Worm (Caenorhabditis elegans) whole organism, mixed stage, embryonic: ENCODE measurements around the gene srab-3.

ENCODE experiments used
- M03D4.4 ChIP-seq: sonication (generic microtip); optimal IDR thresholded peaks from 2 replicates; lab custom pipeline; 2017; ENCODE audit warnings: mild to moderate bottlenecking, missing genetic modification characterization, missing compliant biosample characterization
- ceh-39 ChIP-seq: fragments of 150-350 bp; optimal IDR thresholded peaks from 2 replicates; lab custom pipeline; 2014; ENCODE audit warnings: missing biosample characterization, missing genetic modification characterization
- ceh-43 ChIP-seq: fragments of 200-800 bp; sonication (Bioruptor generic); optimal IDR thresholded peaks from 2 replicates; lab custom pipeline; 2018; ENCODE audit warnings: mild to moderate bottlenecking, missing genetic modification characterization, moderate library complexity, missing compliant biosample characterization
- ceh-83 ChIP-seq: fragments of 200-800 bp; sonication (Bioruptor generic); optimal IDR thresholded peaks from 2 replicates; lab custom pipeline; 2018; ENCODE audit warnings: mild to moderate bottlenecking, missing genetic modification characterization, missing compliant biosample characterization
- ces-1 ChIP-seq: fragments of 150-350 bp; optimal IDR thresholded peaks from 2 replicates; lab custom pipeline; 2014; ENCODE audit warnings: missing biosample characterization, missing genetic modification reagents, missing genetic modification characterization
- drap-1 ChIP-seq: fragments of 200-800 bp; sonication (Bioruptor generic); optimal IDR thresholded peaks from 3 replicates; lab custom pipeline; 2018; ENCODE audit warnings: mild to moderate bottlenecking, missing genetic modification characterization, missing compliant biosample characterization
- elt-1 ChIP-seq: sonication (generic microtip); optimal IDR thresholded peaks from 2 replicates; lab custom pipeline; 2017; ENCODE audit warnings: missing genetic modification characterization, mild to moderate bottlenecking, missing compliant biosample characterization, antibody characterized with exemption, moderate library complexity, borderline replicate concordance; ENCODE audit not compliant: insufficient read depth
- ham-2 ChIP-seq: fragments of 200-800 bp; sonication (Bioruptor generic); optimal IDR thresholded peaks from 2 replicates; lab custom pipeline; 2018; ENCODE audit warnings: mild to moderate bottlenecking, missing genetic modification characterization, missing compliant biosample characterization
- lin-13 ChIP-seq: fragments of 150-350 bp; optimal IDR thresholded peaks from 2 replicates; lab custom pipeline; 2014; ENCODE audit warnings: missing biosample characterization, missing genetic modification characterization
- lsy-2 ChIP-seq: fragments of 150-350 bp; optimal IDR thresholded peaks from 2 replicates; lab custom pipeline; 2014; ENCODE audit warnings: missing biosample characterization, missing genetic modification characterization
- mep-1 ChIP-seq: fragments of 150-350 bp; optimal IDR thresholded peaks from 2 replicates; lab custom pipeline; 2017; ENCODE audit warnings: missing biosample characterization, missing genetic modification reagents, missing genetic modification characterization, inconsistent platforms
- mls-2 ChIP-seq: sonication (generic microtip); optimal IDR thresholded peaks from 2 replicates; lab custom pipeline; 2016; ENCODE audit warnings: mild to moderate bottlenecking, missing genetic modification characterization, moderate library complexity, missing compliant biosample characterization
- nhr-2 ChIP-seq: fragments of 150-350 bp; optimal IDR thresholded peaks from 2 replicates; lab custom pipeline; 2014; ENCODE audit warnings: missing biosample characterization, missing genetic modification characterization
- nhr-237 ChIP-seq: fragments of 150-350 bp; optimal IDR thresholded peaks from 2 replicates; lab custom pipeline; 2014; ENCODE audit warnings: missing biosample characterization, missing genetic modification characterization
- nhr-28 ChIP-seq: fragments of 150-350 bp; optimal IDR thresholded peaks from 2 replicates; lab custom pipeline; 2014; ENCODE audit warnings: missing biosample characterization, missing genetic modification characterization
- pha-4 ChIP-seq: fragments of 150-350 bp; optimal IDR thresholded peaks from 2 replicates; lab custom pipeline; 2018; ENCODE audit warnings: missing biosample characterization, missing genetic modification reagents, missing genetic modification characterization
- sem-2 ChIP-seq: fragments of 200-800 bp; sonication (Bioruptor generic); optimal IDR thresholded peaks from 2 replicates; lab custom pipeline; 2018; ENCODE audit warnings: mild to moderate bottlenecking, missing genetic modification characterization, missing compliant biosample characterization
- snpc-4 ChIP-seq: fragments of 150-350 bp; optimal IDR thresholded peaks from 2 replicates; lab custom pipeline; 2014; ENCODE audit warnings: missing biosample characterization, missing genetic modification characterization
- sptf-1 ChIP-seq: sonication (generic microtip); optimal IDR thresholded peaks from 2 replicates; lab custom pipeline; 2017; ENCODE audit warnings: mild to moderate bottlenecking, missing genetic modification characterization, moderate library complexity, missing compliant biosample characterization
- tbx-8 ChIP-seq: fragments of 200-800 bp; sonication (Bioruptor generic); optimal IDR thresholded peaks from 2 replicates; lab custom pipeline; 2018; ENCODE audit warnings: mild to moderate bottlenecking, missing genetic modification characterization, moderate library complexity, missing compliant biosample characterization
- unc-120 ChIP-seq: sonication (generic microtip); optimal IDR thresholded peaks from 2 replicates; lab custom pipeline; 2017; ENCODE audit warnings: missing genetic modification characterization, missing compliant biosample characterization; ENCODE audit not compliant: poor library complexity, severe bottlenecking
- unc-39 ChIP-seq: fragments of 150-350 bp; optimal IDR thresholded peaks from 2 replicates; lab custom pipeline; 2014; ENCODE audit warnings: missing biosample characterization, missing genetic modification characterization
- unc-62 ChIP-seq: fragments of 150-350 bp; optimal IDR thresholded peaks from 2 replicates; lab custom pipeline; 2014; ENCODE audit warnings: missing biosample characterization, missing genetic modification reagents, missing genetic modification characterization
- ztf-11 ChIP-seq: fragments of 150-350 bp; optimal IDR thresholded peaks from 2 replicates; lab custom pipeline; 2014; ENCODE audit warnings: missing biosample characterization, missing genetic modification characterization

srab-3 gene

DNA sequence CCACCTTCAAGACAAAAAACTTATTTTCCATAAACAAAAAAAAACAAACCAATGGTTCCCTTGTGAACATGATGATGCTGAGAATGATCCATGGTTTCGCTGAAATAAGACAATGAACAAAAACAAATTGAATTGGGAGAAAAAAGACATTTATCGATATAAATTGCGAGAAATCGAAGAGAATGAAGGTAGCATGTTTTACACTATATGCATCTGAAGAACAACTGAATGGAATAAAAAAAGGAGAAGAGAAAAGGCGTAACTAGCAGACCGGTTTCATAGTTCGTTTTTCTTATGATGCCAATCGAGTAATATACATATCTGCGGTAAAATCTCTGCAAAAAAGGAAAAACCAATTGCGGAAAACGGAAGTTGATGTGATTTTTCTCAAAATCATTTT, 38.3 kb downstream of the srab-3 start, which contains the start of gene Y58A7A.1:
Y58A7A.1 (minus strand) TSS at position 101 of the 400 bp plus-strand sequence.
- no peak for TF ChIP-seq unc-39 (tag; lab: Kevin White, UChicago)
- no peak for TF ChIP-seq ceh-39 (tag; lab: Kevin White, UChicago)
- no peak for TF ChIP-seq nhr-28 (tag; lab: Kevin White, UChicago)
- TF ChIP-seq snpc-4 (tag; lab: Kevin White, UChicago), result no peak
- TF ChIP-seq mls-2 (tag; lab: Kevin White, UChicago), result no peak

DNA sequence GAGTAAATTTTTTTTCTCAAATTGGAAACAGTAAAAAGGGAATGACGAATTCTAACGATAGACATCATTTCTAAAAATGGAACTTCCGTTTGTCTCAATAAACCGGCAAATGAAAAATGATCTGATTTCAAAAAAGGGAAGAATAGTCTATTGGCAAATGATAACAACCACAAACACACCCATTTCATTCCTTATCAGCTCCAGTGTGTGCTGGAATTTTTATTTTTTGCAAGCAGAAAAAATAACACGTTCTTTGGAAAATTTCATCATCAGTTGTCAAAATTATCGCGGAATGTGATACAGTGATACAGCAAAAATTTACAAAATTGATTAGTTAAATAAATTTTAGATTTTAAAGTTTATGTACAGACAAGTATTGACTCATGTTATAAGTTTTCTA, 40.3 kb downstream of the srab-3 start:
- TF ChIP-seq unc-62 (no peak), nhr-28 (tag; lab: Kevin White, UChicago) (no peak), drap-1 (GFP tag; lab: Kevin White, UChicago) (no peak), lsy-2 (no peak), lin-13 (tag; lab: Kevin White, UChicago) (no peak), sptf-1 (tag; lab: Kevin White, UChicago) (no peak), tbx-8 (no peak), elt-1 (tag; lab: Kevin White, UChicago) (no peak)
- TF ChIP-seq, all 35 proteins: peak for 0

DNA sequence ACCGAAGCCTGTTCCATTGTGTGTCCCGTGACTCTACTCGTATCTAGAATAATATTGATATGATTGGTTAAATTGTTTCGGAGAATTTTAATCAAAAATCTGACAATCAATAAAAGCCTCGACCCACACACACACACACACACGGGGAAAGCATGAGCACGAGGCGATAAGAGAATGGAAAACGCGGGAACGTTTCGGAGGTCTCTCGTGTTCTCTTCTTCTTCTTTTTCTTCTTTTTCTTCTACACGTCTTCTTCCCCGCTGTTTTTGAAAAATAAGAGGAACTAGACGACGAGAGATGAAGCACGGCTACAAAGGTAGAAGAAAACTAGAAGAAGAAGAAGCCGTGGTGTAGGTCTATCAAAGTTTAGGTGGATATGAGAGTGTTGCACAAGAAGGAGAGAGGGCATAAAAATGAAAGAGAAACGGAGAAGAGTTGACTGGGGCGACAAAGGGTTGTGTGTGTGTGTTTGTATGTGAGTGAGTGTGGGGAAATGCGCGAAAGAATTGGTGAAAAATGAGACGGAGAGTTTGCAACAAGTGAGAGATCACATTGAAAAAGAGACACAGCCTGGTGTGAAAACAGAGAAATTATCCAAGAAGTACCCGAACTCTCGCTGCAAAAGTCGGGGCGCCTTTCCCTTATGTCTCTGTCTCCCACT, 42.8 kb downstream of the srab-3 start, which contains the start of gene mlk-1:
mlk-1 (minus strand) TSS at position 51 of the 661 bp plus-strand sequence.
- peak; percentile 36 for TF ChIP-seq nhr-237 (tag; lab: Kevin White, UChicago)
- peak; percentile 41 for TF ChIP-seq mls-2 (tag; lab: Kevin White, UChicago)
- TF ChIP-seq pha-4 (tag; lab: Kevin White, UChicago), result no peak
- peak; percentile 66 for TF ChIP-seq ham-2 (GFP tag; lab: Kevin White, UChicago)
- no peak for TF ChIP-seq ceh-39 (tag; lab: Kevin White, UChicago)
- no peak for TF ChIP-seq nhr-2
- no peak for TF ChIP-seq ceh-83 (GFP tag; lab: Kevin White, UChicago)
- TF ChIP-seq tbx-8, result no peak
- no peak for TF ChIP-seq unc-39 (tag; lab: Kevin White, UChicago)
- no peak for TF ChIP-seq ztf-11 (tag; lab: Kevin White, UChicago)
- no peak for TF ChIP-seq ceh-43 (GFP tag; lab: Kevin White, UChicago)
- TF ChIP-seq M03D4.4 (tag; lab: Kevin White, UChicago), result no peak
- no peak for TF ChIP-seq sem-2 (GFP tag; lab: Kevin White, UChicago)
- peak; percentile 17 for TF ChIP-seq ces-1 (GFP tag; lab: Kevin White, UChicago)
- TF ChIP-seq mep-1 (tag; lab: Kevin White, UChicago), result peak; percentile 28
- TF ChIP-seq unc-120, result peak; percentile 48
